Fruit fly (Drosophila melanogaster) whole organism, embryonic: ENCODE data around the gene CG10638.

Source experiments
- Aef1 ChIP-seq: fragments of 200-800 bp; sonication (Bioruptor generic); IDR thresholded peaks from 3 replicates; pipeline ENCODE4 v1.3.6; 2022; ENCODE audit warnings: missing biosample characterization, missing genetic modification characterization
- Atf-2 ChIP-seq: fragments of 200-800 bp; sonication (Bioruptor generic); optimal IDR thresholded peaks from 2 replicates; lab custom pipeline; 2016; ENCODE audit warnings: missing biosample characterization, missing genetic modification characterization
- BtbVII ChIP-seq: fragments of 200-800 bp; sonication (Bioruptor generic); optimal IDR thresholded peaks from 3 replicates; lab custom pipeline; 2017; ENCODE audit warnings: missing biosample characterization, mild to moderate bottlenecking, missing genetic modification characterization
- CG12071 ChIP-seq: fragments of 200-800 bp; sonication (Bioruptor generic); optimal IDR thresholded peaks from 3 replicates; lab custom pipeline; 2018; ENCODE audit warnings: missing biosample characterization, mild to moderate bottlenecking, missing genetic modification characterization
- CG12104 ChIP-seq: fragments of 200-800 bp; sonication (Bioruptor generic); optimal IDR thresholded peaks from 3 replicates; lab custom pipeline; 2016; ENCODE audit warnings: missing biosample characterization, missing genetic modification characterization
- CG12659 ChIP-seq: fragments of 200-800 bp; sonication (Bioruptor generic); optimal IDR thresholded peaks from 3 replicates; lab custom pipeline; 2017; ENCODE audit warnings: mild to moderate bottlenecking, missing biosample characterization, missing genetic modification reagents, missing genetic modification characterization
- CG14710 ChIP-seq: fragments of 200-800 bp; sonication (Bioruptor generic); optimal IDR thresholded peaks from 3 replicates; lab custom pipeline; 2019; ENCODE audit warnings: missing biosample characterization, mild to moderate bottlenecking, missing genetic modification characterization, moderate library complexity
- CG1603 ChIP-seq: fragments of 200-800 bp; sonication (Bioruptor generic); optimal IDR thresholded peaks from 2 replicates; lab custom pipeline; 2019; ENCODE audit warnings: missing biosample characterization, mild to moderate bottlenecking, missing genetic modification characterization, moderate library complexity
- CG2116 ChIP-seq: fragments of 200-800 bp; sonication (Bioruptor generic); optimal IDR thresholded peaks from 3 replicates; lab custom pipeline; 2018; ENCODE audit warnings: missing biosample characterization, mild to moderate bottlenecking, missing genetic modification characterization
- CG30431 ChIP-seq: fragments of 200-800 bp; sonication (Bioruptor generic); optimal IDR thresholded peaks from 2 replicates; lab custom pipeline; 2017; ENCODE audit warnings: missing biosample characterization, missing genetic modification characterization
- CG4730 ChIP-seq: fragments of 200-800 bp; sonication (Bioruptor generic); IDR thresholded peaks from 2 replicates; pipeline ENCODE4 v1.3.6; 2022; ENCODE audit warnings: missing biosample characterization, missing genetic modification characterization
- CG6813 ChIP-seq: fragments of 200-800 bp; sonication (Bioruptor generic); optimal IDR thresholded peaks from 2 replicates; lab custom pipeline; 2017; ENCODE audit warnings: missing biosample characterization, missing genetic modification characterization, mild to moderate bottlenecking, moderate library complexity, missing genetic modification reagents
- CG8924 ChIP-seq: fragments of 200-800 bp; optimal IDR thresholded peaks from 3 replicates; lab custom pipeline; 2019; ENCODE audit warnings: missing biosample characterization, mild to moderate bottlenecking, missing genetic modification characterization, moderate library complexity
- CoRest ChIP-seq: fragments of 200-800 bp; sonication (Bioruptor generic); optimal IDR thresholded peaks from 3 replicates; lab custom pipeline; 2018; ENCODE audit warnings: missing biosample characterization, mild to moderate bottlenecking, missing genetic modification characterization, moderate library complexity
- Ets97D ChIP-seq: fragments of 200-800 bp; sonication (Bioruptor generic); optimal IDR thresholded peaks from 3 replicates; lab custom pipeline; 2016; ENCODE audit warnings: missing biosample characterization, missing genetic modification characterization
- Fer3 ChIP-seq: fragments of 200-800 bp; sonication (Bioruptor generic); optimal IDR thresholded peaks from 2 replicates; lab custom pipeline; 2018; ENCODE audit warnings: missing biosample characterization, mild to moderate bottlenecking, missing genetic modification characterization, moderate library complexity
- H2.0 ChIP-seq: fragments of 200-800 bp; sonication (Bioruptor generic); IDR thresholded peaks from 2 replicates; pipeline ENCODE4 v1.3.6; 2022; ENCODE audit warnings: missing biosample characterization, missing genetic modification characterization
- HLH3B ChIP-seq: fragments of 200-800 bp; sonication (Bioruptor generic); IDR thresholded peaks from 2 replicates; pipeline ENCODE4 v1.3.6; 2022; ENCODE audit warnings: missing biosample characterization, missing genetic modification characterization
- Hmr ChIP-seq: fragments of 200-800 bp; sonication (Bioruptor generic); optimal IDR thresholded peaks from 3 replicates; lab custom pipeline; 2017; ENCODE audit warnings: mild to moderate bottlenecking, missing biosample characterization, missing genetic modification reagents, missing genetic modification characterization
- Hmx ChIP-seq: fragments of 200-800 bp; sonication (Bioruptor generic); optimal IDR thresholded peaks from 2 replicates; lab custom pipeline; 2016; ENCODE audit warnings: missing biosample characterization, missing genetic modification characterization
- Jarid2 ChIP-seq: fragments of 200-800 bp; sonication (Bioruptor generic); optimal IDR thresholded peaks from 3 replicates; lab custom pipeline; 2017; ENCODE audit warnings: mild to moderate bottlenecking, missing biosample characterization, missing genetic modification reagents, missing genetic modification characterization
- Myb ChIP-seq: fragments of 200-800 bp; sonication (Bioruptor generic); optimal IDR thresholded peaks from 2 replicates; lab custom pipeline; 2016; ENCODE audit warnings: missing biosample characterization, missing genetic modification characterization
- NFAT ChIP-seq: fragments of 200-800 bp; sonication (Bioruptor generic); IDR thresholded peaks from 2 replicates; pipeline ENCODE4 v1.3.6; 2022; ENCODE audit warnings: missing biosample characterization, missing genetic modification characterization
- Sin3A ChIP-seq: fragments of >200 bp; optimal IDR thresholded peaks from 2 replicates; lab custom pipeline; 2018
- Tbp ChIP-seq: fragments of >200 bp; optimal IDR thresholded peaks from 2 replicates; lab custom pipeline; 2018; ENCODE audit warnings: missing biosample characterization, missing genetic modification characterization
- Xrp1 ChIP-seq: fragments of 200-800 bp; sonication (Bioruptor generic); IDR thresholded peaks from 2 replicates; pipeline ENCODE4 v1.3.6; 2022; ENCODE audit warnings: missing biosample characterization, missing genetic modification characterization
- YL-1 ChIP-seq: fragments of 200-800 bp; sonication (Bioruptor generic); optimal IDR thresholded peaks from 3 replicates; lab custom pipeline; 2017; ENCODE audit warnings: missing biosample characterization, mild to moderate bottlenecking, missing genetic modification characterization
- ab ChIP-seq: fragments of 200-800 bp; sonication (Bioruptor generic); optimal IDR thresholded peaks from 2 replicates; lab custom pipeline; 2016; ENCODE audit warnings: missing biosample characterization, missing genetic modification characterization
- az2 ChIP-seq: fragments of 200-800 bp; sonication (Bioruptor generic); optimal IDR thresholded peaks from 3 replicates; lab custom pipeline; 2016; ENCODE audit warnings: missing biosample characterization, missing genetic modification characterization
- bbx ChIP-seq: fragments of 200-800 bp; sonication (Bioruptor generic); IDR thresholded peaks from 2 replicates; pipeline ENCODE4 v1.3.6; 2022; ENCODE audit warnings: missing biosample characterization, missing genetic modification characterization; ENCODE audit not compliant: partially characterized antibody
- bcd ChIP-seq: fragments of 200-800 bp; sonication (Bioruptor generic); optimal IDR thresholded peaks from 2 replicates; lab custom pipeline; 2017; ENCODE audit warnings: missing biosample characterization, mild to moderate bottlenecking, missing genetic modification characterization
- corto ChIP-seq: fragments of 200-800 bp; sonication (Bioruptor generic); optimal IDR thresholded peaks from 2 replicates; lab custom pipeline; 2016; ENCODE audit warnings: missing biosample characterization, mild to moderate bottlenecking, missing genetic modification characterization, moderate library complexity
- danr ChIP-seq: fragments of 200-800 bp; sonication (Bioruptor generic); IDR thresholded peaks from 2 replicates; pipeline ENCODE4 v1.3.6; 2022; ENCODE audit warnings: missing biosample characterization, missing genetic modification characterization
- dmrt99B ChIP-seq: fragments of 200-800 bp; sonication (Bioruptor generic); optimal IDR thresholded peaks from 2 replicates; lab custom pipeline; 2018; ENCODE audit warnings: missing biosample characterization, mild to moderate bottlenecking, missing genetic modification characterization, moderate library complexity
- fd102C ChIP-seq: fragments of 200-800 bp; sonication (Bioruptor generic); optimal IDR thresholded peaks from 2 replicates; lab custom pipeline; 2018; ENCODE audit warnings: missing biosample characterization, mild to moderate bottlenecking, missing genetic modification characterization, moderate library complexity
- gcm ChIP-seq: fragments of 200-800 bp; sonication (Bioruptor generic); optimal IDR thresholded peaks from 2 replicates; lab custom pipeline; 2019; ENCODE audit warnings: missing biosample characterization, mild to moderate bottlenecking, missing genetic modification characterization, moderate library complexity
- hbn ChIP-seq: fragments of 200-800 bp; sonication (Bioruptor generic); IDR thresholded peaks from 2 replicates; pipeline ENCODE4 v1.3.6; 2022; ENCODE audit warnings: missing biosample characterization, missing genetic modification characterization; ENCODE audit not compliant: partially characterized antibody
- mld ChIP-seq: fragments of 200-800 bp; sonication (Bioruptor generic); IDR thresholded peaks from 3 replicates; pipeline ENCODE4 v1.3.6; 2022; ENCODE audit warnings: missing biosample characterization, missing genetic modification characterization; ENCODE audit not compliant: partially characterized antibody
- nau ChIP-seq: fragments of 200-800 bp; sonication (Bioruptor generic); optimal IDR thresholded peaks from 3 replicates; lab custom pipeline; 2017; ENCODE audit warnings: missing biosample characterization, mild to moderate bottlenecking, missing genetic modification characterization, missing genetic modification reagents
- nmo ChIP-seq: fragments of 200-800 bp; sonication (Bioruptor generic); optimal IDR thresholded peaks from 2 replicates; lab custom pipeline; 2018; ENCODE audit warnings: missing biosample characterization, mild to moderate bottlenecking, missing genetic modification characterization, moderate library complexity
- nom ChIP-seq: fragments of 200-800 bp; sonication (Bioruptor generic); optimal IDR thresholded peaks from 2 replicates; lab custom pipeline; 2017; ENCODE audit warnings: missing biosample characterization, missing genetic modification characterization, mild to moderate bottlenecking, moderate library complexity, missing genetic modification reagents
- oc ChIP-seq: fragments of 200-800 bp; sonication (Bioruptor generic); optimal IDR thresholded peaks from 2 replicates; lab custom pipeline; 2018; ENCODE audit warnings: missing biosample characterization, mild to moderate bottlenecking, missing genetic modification characterization, moderate library complexity
- org-1 ChIP-seq: fragments of 200-800 bp; sonication (Bioruptor generic); optimal IDR thresholded peaks from 2 replicates; lab custom pipeline; 2017; ENCODE audit warnings: missing biosample characterization, missing genetic modification characterization
- pita ChIP-seq: fragments of 200-800 bp; sonication (Bioruptor generic); optimal IDR thresholded peaks from 2 replicates; lab custom pipeline; 2017; ENCODE audit warnings: missing biosample characterization, mild to moderate bottlenecking, missing genetic modification characterization
- psq ChIP-seq: fragments of 200-800 bp; sonication (Bioruptor generic); optimal IDR thresholded peaks from 2 replicates; lab custom pipeline; 2017; ENCODE audit warnings: missing biosample characterization, missing genetic modification characterization
- sens ChIP-seq: fragments of 200-800 bp; sonication (Bioruptor generic); peaks from one replicate; lab custom pipeline; 2016; ENCODE audit warnings: missing biosample characterization, missing genetic modification characterization
- tgo ChIP-seq: fragments of 200-800 bp; sonication (Bioruptor generic); IDR thresholded peaks from 3 replicates; pipeline ENCODE4 v1.3.6; 2022; ENCODE audit warnings: missing biosample characterization, missing genetic modification characterization
- usp ChIP-seq: fragments of >200 bp; optimal IDR thresholded peaks from 2 replicates; lab custom pipeline; 2017; ENCODE audit warnings: missing biosample characterization, missing genetic modification characterization
- vfl ChIP-seq: fragments of 200-800 bp; sonication (Bioruptor generic); optimal IDR thresholded peaks from 2 replicates; lab custom pipeline; 2016; ENCODE audit warnings: missing biosample characterization, missing genetic modification characterization
- vnd ChIP-seq: fragments of 200-800 bp; sonication (Bioruptor generic); IDR thresholded peaks from 3 replicates; pipeline ENCODE4 v1.3.6; 2022; ENCODE audit warnings: missing biosample characterization, missing genetic modification characterization; ENCODE audit not compliant: partially characterized antibody
- vvl ChIP-seq: fragments of 200-800 bp; sonication (Bioruptor generic); IDR thresholded peaks from 2 replicates; pipeline ENCODE4 v1.3.6; 2022; ENCODE audit warnings: missing biosample characterization, missing genetic modification characterization

CG10638 gene

dm6 chr3L:12482917-12483316 lies 18.2 kb downstream of the CG10638 start (continued):
- TF ChIP-seq Ets97D (peak; percentile 30), hbn (no peak), danr (GFP tag; lab: Robert Waterston, UW) (no peak), NFAT (GFP tag; lab: Robert Waterston, UW) (0 out of 2 replicates have a peak, but pooled peaks have one; percentile 2), nom (GFP tag; lab: Kevin White, UChicago) (no peak), bbx (no peak), CG8924 (peak; percentile 77), CG4730 (GFP tag; lab: Robert Waterston, UW) (peak; percentile 34; the same call in 1 of the 2 replicates), ab (GFP tag; lab: Kevin White, UChicago) (no peak), CG6813 (GFP tag; lab: Kevin White, UChicago) (no peak), usp (GFP tag; lab: Kevin White, UChicago) (no peak), BtbVII (GFP tag; lab: Kevin White, UChicago) (peak; percentile 71), Hmr (peak; percentile 60), CG2116 (GFP tag; lab: Kevin White, UChicago) (peak; percentile 30), fd102C (GFP tag; lab: Kevin White, UChicago) (no peak), YL-1 (GFP tag; lab: Kevin White, UChicago) (peak; percentile 7), Tbp (GFP tag; lab: Kevin White, UChicago) (no peak), Aef1 (GFP tag; lab: Robert Waterston, UW) (peak; percentile 62), bcd (GFP tag; lab: Kevin White, UChicago) (peak; percentile 77), gcm (peak; percentile 66), sens (GFP tag; lab: Kevin White, UChicago) (peak; percentile 95), nau (peak; percentile 69), pita (GFP tag; lab: Kevin White, UChicago) (no peak), nmo (GFP tag; lab: Kevin White, UChicago) (peak; percentile 88), Sin3A (lab: Kevin White, UChicago) (no peak), CG30431 (GFP tag; lab: Kevin White, UChicago) (peak; percentile 14), Atf-2 (GFP tag; lab: Kevin White, UChicago) (peak; percentile 51), HLH3B (peak; percentile 50), oc (peak; percentile 37), H2.0 (GFP tag; lab: Robert Waterston, UW) (peak; percentile 38; the same call in 1 of the 2 replicates), CG1603 (tag; lab: Kevin White, UChicago) (no peak), psq (GFP tag; lab: Kevin White, UChicago) (peak; percentile 3), corto (GFP tag; lab: Kevin White, UChicago) (no peak), vnd (GFP tag; lab: Robert Waterston, UW) (no peak), mld (no peak), Xrp1 (peak; percentile 80), Myb (no peak), CG12071 (GFP tag; lab: Kevin White, UChicago) (peak; percentile 9), vvl (GFP tag; lab: Robert Waterston, UW) (peak; percentile 72), Jarid2 (GFP tag; lab: Kevin White, UChicago) (peak; percentile 38), CG12659 (GFP tag; lab: Kevin White, UChicago) (peak; percentile 86), CoRest (tag; lab: Kevin White, UChicago) (peak; percentile 89), Fer3 (tag; lab: Kevin White, UChicago) (peak; percentile 64), Hmx (GFP tag; lab: Kevin White, UChicago) (peak; percentile 41), org-1 (peak; percentile 50), vfl (GFP tag; lab: Kevin White, UChicago) (no peak), dmrt99B (tag; lab: Kevin White, UChicago) (peak; percentile 92), tgo (GFP tag; lab: Robert Waterston, UW) (peak; percentile 80), CG14710 (tag; lab: Kevin White, UChicago) (peak; percentile 73), CG12104 (peak; percentile 75), az2 (GFP tag; lab: Kevin White, UChicago) (peak; percentile 82)
